Worm (Caenorhabditis elegans): Measurements from ENCODE around the gene M02D8.6.

The M02D8.6 gene

DNA sequence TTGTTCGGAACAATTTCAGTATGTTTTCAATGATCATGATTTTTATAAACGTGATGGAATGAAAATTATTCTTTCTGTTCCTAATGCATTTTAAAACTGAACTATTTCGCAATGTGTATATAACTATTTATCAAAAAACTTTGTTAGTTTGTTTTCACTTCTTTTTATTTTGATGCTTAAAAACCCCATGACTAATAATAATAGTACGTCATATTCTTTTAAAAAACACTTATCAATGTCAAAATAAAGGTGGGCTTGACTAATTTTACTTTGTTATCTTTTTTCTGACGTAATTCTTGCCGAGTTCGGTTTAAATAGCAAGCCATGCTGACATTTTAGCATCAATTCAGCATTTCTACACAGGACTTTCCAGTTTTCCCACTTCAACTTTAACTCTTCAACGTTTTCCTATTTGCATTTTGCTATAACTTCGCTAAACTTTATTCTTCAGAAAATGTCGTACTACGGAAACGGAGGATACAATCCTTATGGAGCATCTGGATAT, 20.5 kb downstream of the M02D8.6 start, which contains the start of gene F53A9.1:
F53A9.1 (plus strand) TSS at position 455 of the 505 bp plus-strand sequence.
- TF ChIP-seq nhr-237 (tag; optimal IDR thresholded peaks at IDR 0.05) (no peak), elt-2 (tag; optimal IDR thresholded peaks at IDR 0.05) (peak; percentile 28), pqm-1 (tag; optimal IDR thresholded peaks at IDR 0.05) (peak; percentile 18), pha-4 (tag; optimal IDR thresholded peaks at IDR 0.05) (peak; percentile 1), nhr-76 (tag; optimal IDR thresholded peaks at IDR 0.05) (no peak)

DNA sequence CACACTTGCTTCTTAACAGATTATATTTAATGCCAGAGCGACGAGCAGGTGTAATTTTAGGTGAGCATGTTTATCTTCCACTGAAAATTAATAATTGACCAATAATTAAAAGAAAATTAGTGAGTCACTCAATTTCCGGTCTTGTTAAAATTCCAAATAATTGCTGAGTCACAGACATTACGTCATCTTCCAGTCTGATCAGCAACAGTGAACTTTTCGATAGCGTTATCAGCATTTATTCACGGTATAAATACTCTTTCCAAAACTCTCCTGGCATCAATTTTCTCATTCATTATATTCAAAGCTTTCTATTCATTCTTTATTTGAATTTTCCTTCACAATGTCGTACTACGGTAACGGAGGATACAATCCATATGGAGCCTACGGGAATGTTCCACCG, 22.3 kb downstream of the M02D8.6 start, which contains the start of gene kreg-1:
kreg-1 (plus strand) TSS at position 341 of the 400 bp plus-strand sequence.
- TF ChIP-seq lsy-12 (tag; optimal IDR thresholded peaks at IDR 0.05), result no peak
- no peak for TF ChIP-seq nhr-12 (tag; optimal IDR thresholded peaks at IDR 0.05)
- TF ChIP-seq elt-2 (tag; optimal IDR thresholded peaks at IDR 0.05), result peak; percentile 56
- TF ChIP-seq pqm-1 (tag; optimal IDR thresholded peaks at IDR 0.05), result peak; percentile 83

DNA sequence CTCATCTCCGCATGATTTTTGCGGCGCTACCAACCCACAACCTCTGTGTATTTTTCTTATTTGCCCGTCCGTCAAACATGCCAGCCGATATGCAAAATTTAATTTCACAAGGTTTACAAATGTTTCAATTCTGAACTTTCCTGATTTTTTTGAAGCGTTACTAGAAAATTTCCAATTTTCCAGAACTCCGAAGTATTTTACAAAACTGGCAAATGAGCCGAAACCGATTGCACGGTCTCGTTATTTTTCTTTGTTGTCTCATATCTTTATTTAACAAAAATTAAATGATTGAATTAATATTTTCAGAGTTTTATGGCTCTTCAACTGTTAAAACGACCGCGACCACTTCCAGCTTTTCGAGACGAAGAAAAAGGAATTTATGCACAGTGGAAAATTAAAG, 23.7 kb downstream of the M02D8.6 start, which contains the start of gene F53A9.3:
F53A9.3 (plus strand) TSS at position 301 of the 400 bp plus-strand sequence.
- TF ChIP-seq elt-1 (tag; optimal IDR thresholded peaks at IDR 0.05) (no peak), pha-4 (tag; optimal IDR thresholded peaks at IDR 0.05) (no peak), lin-39 (tag; optimal IDR thresholded peaks at IDR 0.05) (no peak), snpc-4 (tag; optimal IDR thresholded peaks at IDR 0.05) (no peak), fos-1 (tag; optimal IDR thresholded peaks at IDR 0.05) (no peak), unc-62 (GFP tag; optimal IDR thresholded peaks at IDR 0.05) (no peak)

DNA sequence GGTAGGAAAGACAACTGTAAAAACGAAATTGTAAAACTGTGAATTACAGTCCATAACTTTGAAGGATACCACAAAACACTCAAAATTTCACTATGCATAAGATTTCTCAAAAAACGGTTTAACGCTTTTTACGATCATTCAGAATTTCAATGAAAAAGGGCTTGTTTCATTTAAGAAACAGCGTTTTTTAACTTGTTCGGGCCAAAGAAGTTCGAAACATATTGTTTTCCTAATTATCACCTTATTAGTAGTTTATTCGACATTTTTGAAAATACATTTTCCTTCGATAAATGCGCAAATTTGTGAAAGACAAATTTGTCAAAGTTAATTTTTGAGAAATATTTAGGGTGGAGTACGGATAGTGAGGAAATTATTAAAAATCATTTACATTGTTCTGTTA, 26.9 kb downstream of the M02D8.6 start:
- no peak for TF ChIP-seq nhr-12 (tag; optimal IDR thresholded peaks at IDR 0.05)
- no peak for TF ChIP-seq tbx-2 (tag; optimal IDR thresholded peaks at IDR 0.05)
- TF ChIP-seq ztf-4 (tag; optimal IDR thresholded peaks at IDR 0.05), result no peak
- TF ChIP-seq nhr-23 (tag; optimal IDR thresholded peaks at IDR 0.05), result no peak

DNA sequence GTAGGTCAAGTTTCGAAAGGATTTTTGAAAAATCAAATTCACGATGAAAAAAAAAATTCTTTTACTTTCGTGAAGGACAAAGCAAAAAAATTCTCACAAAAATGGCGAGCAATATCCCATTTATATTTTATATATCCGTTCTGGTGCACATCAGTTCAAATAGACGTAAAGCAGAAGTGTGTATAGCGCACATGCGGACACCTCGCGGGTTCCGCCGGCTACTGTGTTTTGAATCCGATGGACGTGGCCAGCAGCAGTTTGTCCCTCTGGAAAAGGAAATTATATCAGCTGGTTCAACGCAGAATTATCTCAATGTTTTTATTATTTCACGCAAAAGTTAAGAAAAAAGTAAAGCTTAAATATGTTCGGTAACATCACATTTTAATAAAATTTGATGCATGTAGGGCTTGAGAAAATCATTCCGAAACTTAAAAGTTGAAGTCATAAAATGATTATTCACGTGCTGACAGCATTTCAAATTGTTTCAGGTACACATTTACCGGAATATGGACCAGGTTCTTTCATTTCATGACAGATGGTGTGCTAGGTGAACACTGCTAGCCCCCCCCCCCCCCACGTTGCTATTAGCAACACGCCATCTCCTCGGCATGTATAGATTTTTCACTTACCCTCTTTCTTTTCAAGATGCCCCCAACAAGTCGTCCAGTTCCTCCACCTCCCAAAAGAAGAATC, 27.9 kb downstream of the M02D8.6 start, which contains the start of gene jbts-14:
jbts-14 (plus strand) TSS at position 643 of the 693 bp plus-strand sequence.
- no peak for TF ChIP-seq elt-3 (tag; optimal IDR thresholded peaks at IDR 0.05)
- TF ChIP-seq snpc-4 (tag; optimal IDR thresholded peaks at IDR 0.05), result peak; percentile 30

DNA sequence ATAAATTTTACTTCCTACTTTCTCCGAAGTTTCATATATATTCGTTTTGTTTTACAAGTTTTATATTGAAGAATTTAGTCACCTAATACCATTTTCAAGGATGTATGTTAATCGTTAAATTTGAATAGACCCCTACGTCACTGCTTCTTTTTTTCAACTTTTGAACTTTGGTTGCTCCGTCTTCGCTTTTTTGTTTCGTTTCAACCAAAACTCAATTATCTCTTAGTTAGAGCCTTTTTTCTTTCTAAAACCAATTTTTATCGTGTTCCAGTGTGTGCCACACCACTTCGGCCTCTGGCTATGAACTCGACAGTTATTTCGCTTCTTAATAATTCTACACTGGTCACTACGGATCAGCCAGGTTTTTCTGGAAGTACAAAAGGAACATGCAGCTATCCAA, 34.2 kb downstream of the M02D8.6 start, which contains the start of gene frpr-8:
frpr-8 (plus strand) TSS at position 301 of the 400 bp plus-strand sequence.
- TF ChIP-seq nhr-67 (tag; optimal IDR thresholded peaks at IDR 0.05), result no peak
- TF ChIP-seq nhr-28 (tag; optimal IDR thresholded peaks at IDR 0.05), result no peak
- TF ChIP-seq pqm-1 (tag; optimal IDR thresholded peaks at IDR 0.05), result no peak
- no peak for TF ChIP-seq zag-1 (tag; optimal IDR thresholded peaks at IDR 0.05)
- TF ChIP-seq nhr-12 (tag; optimal IDR thresholded peaks at IDR 0.05), result no peak
- no peak for TF ChIP-seq hmg-11 (tag; optimal IDR thresholded peaks at IDR 0.05)

DNA sequence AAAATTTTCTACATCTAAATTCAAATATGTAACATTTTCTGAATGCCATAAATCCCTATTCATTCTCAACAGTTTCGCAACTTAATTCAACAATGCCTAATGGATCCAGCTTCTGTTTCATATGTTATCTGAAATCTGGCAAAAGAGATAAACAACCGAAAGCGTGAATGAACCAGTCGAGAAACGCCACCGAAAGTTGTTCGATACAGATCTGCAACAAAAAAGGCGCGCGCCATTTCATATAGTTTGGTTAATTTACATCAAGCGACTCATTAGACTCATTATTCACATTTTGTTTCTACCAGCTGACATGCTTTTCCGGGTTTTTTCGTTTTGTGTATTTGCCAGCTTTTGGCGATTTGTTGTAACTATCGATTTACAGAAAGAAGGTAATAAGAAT, 50.1 kb downstream of the M02D8.6 start, which contains the start of gene K09E2.1:
K09E2.1 (plus strand) TSS at position 301 of the 400 bp plus-strand sequence.
- TF ChIP-seq snpc-4 (tag; optimal IDR thresholded peaks at IDR 0.05) (no peak), ceh-28 (tag; optimal IDR thresholded peaks at IDR 0.05) (no peak), sea-2 (GFP tag; optimal IDR thresholded peaks at IDR 0.05) (no peak), nhr-76 (tag; optimal IDR thresholded peaks at IDR 0.05) (no peak), ama-1 (optimal IDR thresholded peaks at IDR 0.05) (no peak), pqm-1 (tag; optimal IDR thresholded peaks at IDR 0.05) (no peak), nhr-67 (tag; optimal IDR thresholded peaks at IDR 0.05) (no peak), eor-1 (tag; optimal IDR thresholded peaks at IDR 0.05) (no peak), egl-27 (tag; optimal IDR thresholded peaks at IDR 0.05) (no peak), nhr-237 (tag; optimal IDR thresholded peaks at IDR 0.05) (no peak), ztf-11 (tag; optimal IDR thresholded peaks at IDR 0.05) (no peak), nhr-43 (tag; optimal IDR thresholded peaks at IDR 0.05; ENCODE audit: poor library complexity, severe bottlenecking) (no peak), skn-1 (tag; optimal IDR thresholded peaks at IDR 0.05) (no peak), tbx-2 (tag; optimal IDR thresholded peaks at IDR 0.05) (no peak), ceh-82 (tag; optimal IDR thresholded peaks at IDR 0.05) (no peak), nhr-23 (tag; optimal IDR thresholded peaks at IDR 0.05) (no peak), fkh-2 (tag; optimal IDR thresholded peaks at IDR 0.05) (no peak), lin-15B (tag; optimal IDR thresholded peaks at IDR 0.05) (no peak), pha-4 (tag; optimal IDR thresholded peaks at IDR 0.05) (no peak)
